Fruit fly (Drosophila melanogaster): ENCODE measurements around the gene CG34012.

CG34012 gene

DNA sequence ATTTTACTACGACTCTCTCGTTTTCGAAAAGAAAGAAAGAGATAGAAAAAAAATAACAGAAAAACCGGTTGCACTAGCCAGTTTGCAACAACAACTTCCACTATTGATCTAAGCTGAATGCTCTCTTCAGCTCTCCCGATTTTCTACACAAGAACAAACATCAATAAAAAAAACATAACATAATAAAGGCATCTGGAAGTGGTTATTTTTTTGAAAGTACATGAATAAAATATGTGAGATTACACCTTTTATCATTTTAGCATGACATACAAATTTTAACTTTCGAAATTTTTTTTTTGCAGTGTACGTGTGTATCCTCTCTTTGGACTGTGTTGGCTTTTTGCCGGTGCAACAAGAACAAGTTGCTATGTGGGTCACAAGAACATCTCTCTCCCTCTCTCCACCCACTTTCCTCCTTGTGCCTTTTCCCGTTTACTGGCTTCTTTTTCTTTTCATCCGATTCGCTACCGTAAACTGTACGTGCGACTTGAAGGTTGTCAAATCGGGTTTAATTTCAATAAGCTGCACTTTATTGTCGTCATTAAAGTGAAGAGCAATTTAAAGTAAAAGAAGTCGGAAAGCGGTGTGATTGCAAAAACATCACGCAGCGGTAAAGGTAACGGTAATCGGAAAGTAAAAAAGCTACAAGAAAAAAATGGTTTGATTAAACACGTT is 24.6 kb downstream of the CG34012 start (continued):
- TF ChIP-seq CG17568 (GFP tag; optimal IDR thresholded peaks at IDR 0.05) (peak; percentile 95), CG12942 (GFP tag; optimal IDR thresholded peaks at IDR 0.05) (peak; percentile 96), CTCF (GFP tag; optimal IDR thresholded peaks at IDR 0.05) (peak; percentile 69), CG15073 (GFP tag; optimal IDR thresholded peaks at IDR 0.05) (peak; percentile 78), zen2 (GFP tag; IDR thresholded peaks at IDR 0.05; ENCODE audit: partially characterized antibody) (no peak), ssp (GFP tag; IDR thresholded peaks at IDR 0.05) (peak; percentile 86), salm (tag; optimal IDR thresholded peaks at IDR 0.05) (peak; percentile 96), CG6791 (GFP tag; IDR thresholded peaks at IDR 0.05; ENCODE audit: partially characterized antibody) (no peak), CG14050 (GFP tag; IDR thresholded peaks at IDR 0.05) (peak; percentile 93), YL-1 (GFP tag; optimal IDR thresholded peaks at IDR 0.05) (peak; percentile 91), HmgZ (tag; optimal IDR thresholded peaks at IDR 0.05) (peak; percentile 94), Abd-B (GFP tag; optimal IDR thresholded peaks at IDR 0.05) (peak; percentile 95), Xbp1 (GFP tag; optimal IDR thresholded peaks at IDR 0.05) (peak; percentile 97), NC2β (GFP tag; optimal IDR thresholded peaks at IDR 0.05) (peak; percentile 97), CG7786 (GFP tag; optimal IDR thresholded peaks at IDR 0.05) (peak; percentile 94), CG6654 (GFP tag; optimal IDR thresholded peaks at IDR 0.05) (peak; percentile 78), knrl (GFP tag; IDR thresholded peaks at IDR 0.05; ENCODE audit: partially characterized antibody) (no peak), shn (GFP tag; optimal IDR thresholded peaks at IDR 0.05) (peak; percentile 92), lab (GFP tag; optimal IDR thresholded peaks at IDR 0.05) (peak; percentile 94), Ada2b (GFP tag; IDR thresholded peaks at IDR 0.05) (peak; percentile 97), CG17829 (tag; optimal IDR thresholded peaks at IDR 0.05) (peak; percentile 97), Bgb (GFP tag; IDR thresholded peaks at IDR 0.05; ENCODE audit: partially characterized antibody) (no peak), Dip2 (GFP tag; IDR thresholded peaks at IDR 0.05) (peak; percentile 36; the same call in 1 of the 2 replicates), hbn (GFP tag; IDR thresholded peaks at IDR 0.05; ENCODE audit: partially characterized antibody) (no peak), trem (tag; optimal IDR thresholded peaks at IDR 0.05) (peak; percentile 94), Sox102F (GFP tag; optimal IDR thresholded peaks at IDR 0.05) (peak; percentile 99), ATbp (GFP tag; optimal IDR thresholded peaks at IDR 0.05) (peak; percentile 95), corto (GFP tag; optimal IDR thresholded peaks at IDR 0.05) (peak; percentile 66), Doc3 (GFP tag; IDR thresholded peaks at IDR 0.05; ENCODE audit: partially characterized antibody) (no peak), pita (GFP tag; optimal IDR thresholded peaks at IDR 0.05) (no peak), CG12659 (GFP tag; optimal IDR thresholded peaks at IDR 0.05) (peak; percentile 96), CG9817 (tag; optimal IDR thresholded peaks at IDR 0.05) (peak; percentile 77), NK7.1 (GFP tag; optimal IDR thresholded peaks at IDR 0.05) (peak; percentile 95), Poxn (GFP tag; IDR thresholded peaks at IDR 0.05) (peak; percentile 53; the same call in 1 of the 2 replicates), Lim3 (GFP tag; IDR thresholded peaks at IDR 0.05) (peak; percentile 89), CG12219 (GFP tag; optimal IDR thresholded peaks at IDR 0.05) (peak; percentile 97), Hr78 (GFP tag; optimal IDR thresholded peaks at IDR 0.05) (peak in 1 of 2 experiments; percentile 91), CG17912 (GFP tag; optimal IDR thresholded peaks at IDR 0.05) (peak; percentile 78), CG8478 (optimal IDR thresholded peaks at IDR 0.05) (no peak), fru (optimal IDR thresholded peaks at IDR 0.05) (no peak), fd3F (GFP tag; optimal IDR thresholded peaks at IDR 0.05) (peak; percentile 89), Kr (GFP tag; optimal IDR thresholded peaks at IDR 0.05) (peak; percentile 82), Ptx1 (GFP tag; IDR thresholded peaks at IDR 0.05) (peak; percentile 97), pb (GFP tag; optimal IDR thresholded peaks at IDR 0.05) (peak; percentile 94), H15 (GFP tag; IDR thresholded peaks at IDR 0.05) (peak; percentile 95), h (optimal IDR thresholded peaks at IDR 0.05) (no peak), fu2 (GFP tag; optimal IDR thresholded peaks at IDR 0.05) (peak; percentile 91), sc (optimal IDR thresholded peaks at IDR 0.05) (no peak), sc (GFP tag; optimal IDR thresholded peaks at IDR 0.05) (peak; percentile 94), CG8290 (GFP tag; optimal IDR thresholded peaks at IDR 0.05) (peak; percentile 95), CG8290 (tag; optimal IDR thresholded peaks at IDR 0.05) (peak in 1 of 2 experiments; percentile 77)
